Fruit fly (Drosophila melanogaster) whole organism, embryonic: ENCODE measurements around the gene CG7963.
A peak's percentile ranks its signal among the peaks of the same experiment; 100 is the strongest.

ENCODE experiments used
- ATbp ChIP-seq: fragments of 200-800 bp; sonication (Bioruptor generic); optimal IDR thresholded peaks from 2 replicates; lab custom pipeline; 2017; ENCODE audit warnings: missing biosample characterization, mild to moderate bottlenecking, missing genetic modification characterization, missing genetic modification reagents
- Adf1 ChIP-seq: fragments of 200-800 bp; sonication (Bioruptor generic); IDR thresholded peaks from 2 replicates; pipeline ENCODE4 v1.3.6; 2022; ENCODE audit warnings: missing biosample characterization, missing genetic modification characterization
- Asciz ChIP-seq: fragments of 200-800 bp; sonication (Bioruptor generic); optimal IDR thresholded peaks from 2 replicates; lab custom pipeline; 2017; ENCODE audit warnings: missing biosample characterization, mild to moderate bottlenecking, missing genetic modification characterization, missing genetic modification reagents
- Atf-2 ChIP-seq: fragments of 200-800 bp; sonication (Bioruptor generic); optimal IDR thresholded peaks from 2 replicates; lab custom pipeline; 2016; ENCODE audit warnings: missing biosample characterization, missing genetic modification characterization
- Awh ChIP-seq: fragments of 200-800 bp; sonication (Bioruptor generic); IDR thresholded peaks from 2 replicates; pipeline ENCODE4, ENCODE4 v1.3.6; 2022; ENCODE audit warnings: missing biosample characterization, missing genetic modification characterization
- CG10366 ChIP-seq: fragments of 200-800 bp; sonication (Bioruptor generic); IDR thresholded peaks from 2 replicates; pipeline ENCODE4 v1.3.6; 2022; ENCODE audit warnings: missing biosample characterization, missing genetic modification characterization
- CG11504 ChIP-seq: fragments of 200-800 bp; sonication (Bioruptor generic); optimal IDR thresholded peaks from 3 replicates; lab custom pipeline; 2019; ENCODE audit warnings: missing biosample characterization, mild to moderate bottlenecking, missing genetic modification characterization, moderate library complexity
- CG12219 ChIP-seq: fragments of 200-800 bp; sonication (Bioruptor generic); optimal IDR thresholded peaks from 3 replicates; lab custom pipeline; 2018; ENCODE audit warnings: missing biosample characterization, mild to moderate bottlenecking, missing genetic modification characterization
- CG13287 ChIP-seq: fragments of 200-800 bp; sonication (Bioruptor generic); IDR thresholded peaks from 2 replicates; pipeline ENCODE4 v1.3.6; 2022; ENCODE audit warnings: missing biosample characterization, missing genetic modification characterization; ENCODE audit not compliant: partially characterized antibody
- CG14050 ChIP-seq: fragments of 200-800 bp; sonication (Bioruptor generic); IDR thresholded peaks from 3 replicates; pipeline ENCODE4 v1.3.6; 2022; ENCODE audit warnings: missing biosample characterization, missing genetic modification characterization
- CG14441 ChIP-seq: fragments of 200-800 bp; sonication (Bioruptor generic); IDR thresholded peaks from 2 replicates; pipeline ENCODE4 v1.3.6; 2022; ENCODE audit warnings: missing biosample characterization, missing genetic modification characterization
- CG17186 ChIP-seq: fragments of 200-800 bp; sonication (Bioruptor generic); optimal IDR thresholded peaks from 3 replicates; lab custom pipeline; 2017; ENCODE audit warnings: missing biosample characterization, missing genetic modification reagents, missing genetic modification characterization
- CG17829 ChIP-seq: fragments of 200-800 bp; optimal IDR thresholded peaks from 2 replicates; lab custom pipeline; 2019; ENCODE audit warnings: missing biosample characterization, mild to moderate bottlenecking, missing genetic modification characterization, moderate library complexity
- CG17912 ChIP-seq: fragments of 200-800 bp; sonication (Bioruptor generic); optimal IDR thresholded peaks from 2 replicates; lab custom pipeline; 2018; ENCODE audit warnings: missing biosample characterization, mild to moderate bottlenecking, missing genetic modification characterization
- CG3065 ChIP-seq: fragments of 200-800 bp; sonication (Bioruptor generic); optimal IDR thresholded peaks from 2 replicates; lab custom pipeline; 2016; ENCODE audit warnings: missing biosample characterization, missing genetic modification characterization
- CG3281 ChIP-seq: fragments of 200-800 bp; sonication (Bioruptor generic); optimal IDR thresholded peaks from 3 replicates; lab custom pipeline; 2017; ENCODE audit warnings: missing biosample characterization, mild to moderate bottlenecking, missing genetic modification characterization
- CG7839 ChIP-seq: fragments of 200-800 bp; sonication (Bioruptor generic); optimal IDR thresholded peaks from 3 replicates; lab custom pipeline; 2018; ENCODE audit warnings: missing biosample characterization, mild to moderate bottlenecking, missing genetic modification characterization, moderate library complexity
- CG8359 ChIP-seq: fragments of 200-800 bp; sonication (Bioruptor generic); optimal IDR thresholded peaks from 2 replicates; lab custom pipeline; 2017; ENCODE audit warnings: missing biosample characterization, mild to moderate bottlenecking, missing genetic modification characterization, borderline replicate concordance
- CG8765 ChIP-seq: fragments of 200-800 bp; sonication (Bioruptor generic); IDR thresholded peaks from 2 replicates; pipeline ENCODE4 v1.3.6; 2022; ENCODE audit warnings: missing biosample characterization, missing genetic modification characterization
- CG8944 ChIP-seq: fragments of 200-800 bp; sonication (Bioruptor generic); optimal IDR thresholded peaks from 3 replicates; lab custom pipeline; 2016; ENCODE audit warnings: missing biosample characterization, missing genetic modification characterization
- CG9932 ChIP-seq: fragments of 200-800 bp; sonication (Bioruptor generic); IDR thresholded peaks from 2 replicates; pipeline ENCODE4 v1.3.6; 2022; ENCODE audit warnings: missing biosample characterization, missing genetic modification characterization
- Hr51 ChIP-seq, 2 experiments: fragments of 200-800 bp; sonication (Bioruptor generic); optimal IDR thresholded peaks; 2 replicates in 1 of 2; 3 replicates in 1 of 2; lab custom pipeline; 2016 to 2018; ENCODE audit warnings: missing biosample characterization in 2 of 2, missing genetic modification characterization in 2 of 2, mild to moderate bottlenecking in 1 of 2, moderate library complexity in 1 of 2
- MESR4 ChIP-seq: fragments of 200-800 bp; sonication (Bioruptor generic); optimal IDR thresholded peaks from 2 replicates; lab custom pipeline; 2018; ENCODE audit warnings: missing biosample characterization, mild to moderate bottlenecking, missing genetic modification characterization, moderate library complexity
- Mad ChIP-seq: fragments of 200-800 bp; sonication (Bioruptor generic); optimal IDR thresholded peaks from 2 replicates; lab custom pipeline; 2016; ENCODE audit warnings: missing biosample characterization, missing genetic modification characterization
- NK7.1 ChIP-seq: fragments of 200-800 bp; sonication (Bioruptor generic); optimal IDR thresholded peaks from 3 replicates; lab custom pipeline; 2016; ENCODE audit warnings: missing biosample characterization, missing genetic modification characterization
- Ptx1 ChIP-seq: fragments of 200-800 bp; sonication (Bioruptor generic); IDR thresholded peaks from 2 replicates; pipeline ENCODE4 v1.3.6; 2022; ENCODE audit warnings: missing biosample characterization, missing genetic modification characterization
- Sox102F ChIP-seq: fragments of 200-800 bp; sonication (Bioruptor generic); optimal IDR thresholded peaks from 2 replicates; lab custom pipeline; 2018; ENCODE audit warnings: missing biosample characterization, mild to moderate bottlenecking, missing genetic modification characterization, moderate library complexity
- Ssrp ChIP-seq: fragments of 200-800 bp; sonication (Bioruptor generic); optimal IDR thresholded peaks from 2 replicates; lab custom pipeline; 2018; ENCODE audit warnings: missing biosample characterization, mild to moderate bottlenecking, missing genetic modification characterization, moderate library complexity
- Taf1 ChIP-seq: fragments of 200-800 bp; sonication (Bioruptor generic); IDR thresholded peaks from 2 replicates; pipeline ENCODE4 v1.3.6; 2022; ENCODE audit warnings: missing biosample characterization, missing genetic modification characterization
- Xbp1 ChIP-seq: fragments of 200-800 bp; sonication (Bioruptor generic); optimal IDR thresholded peaks from 3 replicates; lab custom pipeline; 2016; ENCODE audit warnings: missing biosample characterization, mild to moderate bottlenecking, missing genetic modification characterization
- ap ChIP-seq: fragments of 200-800 bp; sonication (Bioruptor generic); IDR thresholded peaks from 2 replicates; pipeline ENCODE4 v1.3.6; 2022; ENCODE audit warnings: missing biosample characterization, missing genetic modification characterization
- cas ChIP-seq: fragments of 200-800 bp; sonication (Bioruptor generic); IDR thresholded peaks from 2 replicates; pipeline ENCODE4 v1.3.6; 2022; ENCODE audit warnings: missing biosample characterization, missing genetic modification characterization
- dimm ChIP-seq: fragments of 200-800 bp; sonication (Bioruptor generic); IDR thresholded peaks from 2 replicates; pipeline ENCODE4 v1.3.6; 2022; ENCODE audit warnings: missing biosample characterization, missing genetic modification characterization
- dmrt11E ChIP-seq: fragments of 200-800 bp; sonication (Bioruptor generic); optimal IDR thresholded peaks from 3 replicates; lab custom pipeline; 2018; ENCODE audit warnings: missing biosample characterization, mild to moderate bottlenecking, missing genetic modification characterization, moderate library complexity
- dmrt99B ChIP-seq: fragments of 200-800 bp; sonication (Bioruptor generic); optimal IDR thresholded peaks from 2 replicates; lab custom pipeline; 2018; ENCODE audit warnings: missing biosample characterization, mild to moderate bottlenecking, missing genetic modification characterization, moderate library complexity
- emc ChIP-seq: fragments of 200-800 bp; sonication (Bioruptor generic); optimal IDR thresholded peaks from 2 replicates; lab custom pipeline; 2016; ENCODE audit warnings: missing biosample characterization, missing genetic modification characterization
- esg ChIP-seq: fragments of 200-800 bp; sonication (Bioruptor generic); conservative IDR thresholded peaks from 2 replicates; pipeline ENCODE4 v1.3.6; 2022; ENCODE audit warnings: missing biosample characterization, missing genetic modification characterization
- ken ChIP-seq: fragments of 200-800 bp; sonication (Bioruptor generic); IDR thresholded peaks from 3 replicates; pipeline ENCODE4 v1.3.6; 2022; ENCODE audit warnings: missing biosample characterization, missing genetic modification characterization
- nom ChIP-seq: fragments of 200-800 bp; sonication (Bioruptor generic); optimal IDR thresholded peaks from 2 replicates; lab custom pipeline; 2017; ENCODE audit warnings: missing biosample characterization, missing genetic modification characterization, mild to moderate bottlenecking, moderate library complexity, missing genetic modification reagents
- phol ChIP-seq: fragments of 200-800 bp; sonication (Bioruptor generic); optimal IDR thresholded peaks from 3 replicates; lab custom pipeline; 2018; ENCODE audit warnings: missing biosample characterization, mild to moderate bottlenecking, missing genetic modification characterization, moderate library complexity
- repo ChIP-seq: fragments of 200-800 bp; sonication (Bioruptor generic); optimal IDR thresholded peaks from 2 replicates; lab custom pipeline; 2016; ENCODE audit warnings: missing biosample characterization, missing genetic modification characterization
- ro ChIP-seq: fragments of 200-800 bp; sonication (Bioruptor generic); IDR thresholded peaks from 2 replicates; pipeline ENCODE4 v1.3.6; 2022; ENCODE audit warnings: missing biosample characterization, missing genetic modification characterization
- sisA ChIP-seq: fragments of 200-800 bp; sonication (Bioruptor generic); IDR thresholded peaks from 2 replicates; pipeline ENCODE4 v1.3.6; 2022; ENCODE audit warnings: missing biosample characterization, missing genetic modification characterization
- slou ChIP-seq: fragments of 200-800 bp; sonication (Bioruptor generic); optimal IDR thresholded peaks from 3 replicates; lab custom pipeline; 2016; ENCODE audit warnings: missing biosample characterization, missing genetic modification characterization
- sna ChIP-seq: fragments of 200-800 bp; sonication (Bioruptor generic); IDR thresholded peaks from 2 replicates; pipeline ENCODE4 v1.3.6; 2022; ENCODE audit warnings: missing biosample characterization, missing genetic modification characterization; ENCODE audit not compliant: partially characterized antibody
- sob ChIP-seq: fragments of 200-800 bp; sonication (Bioruptor generic); IDR thresholded peaks from 2 replicates; pipeline ENCODE4 v1.3.6; 2022; ENCODE audit warnings: missing biosample characterization, missing genetic modification characterization
- stc ChIP-seq: fragments of 200-800 bp; sonication (Bioruptor generic); IDR thresholded peaks from 2 replicates; pipeline ENCODE4 v1.3.6; 2022; ENCODE audit warnings: missing biosample characterization, missing genetic modification characterization
- tap ChIP-seq: fragments of 200-800 bp; optimal IDR thresholded peaks from 3 replicates; lab custom pipeline; 2019; ENCODE audit warnings: missing biosample characterization, mild to moderate bottlenecking, missing genetic modification characterization, moderate library complexity
- wor ChIP-seq: fragments of 200-800 bp; sonication (Bioruptor generic); IDR thresholded peaks from 2 replicates; pipeline ENCODE4 v1.3.6; 2022; ENCODE audit warnings: missing biosample characterization, missing genetic modification characterization
- zen2 ChIP-seq: fragments of 200-800 bp; sonication (Bioruptor generic); IDR thresholded peaks from 3 replicates; pipeline ENCODE4 v1.3.6; 2022; ENCODE audit warnings: missing biosample characterization, missing genetic modification characterization; ENCODE audit not compliant: partially characterized antibody

Gene CG7963

dm6 chr3R:8354969-8355368 lies 7.7 kb upstream of the CG7963 start (continued):
- TF ChIP-seq slou (GFP tag; lab: Kevin White, UChicago), result no peak
- peak; percentile 42 for TF ChIP-seq CG11504 (tag; lab: Kevin White, UChicago)
- TF ChIP-seq tap (tag; lab: Kevin White, UChicago), result peak; percentile 51
- TF ChIP-seq CG17912, result no peak
- TF ChIP-seq CG7839 (tag; lab: Kevin White, UChicago), result peak; percentile 6
- no peak for TF ChIP-seq MESR4
- TF ChIP-seq Xbp1 (GFP tag; lab: Kevin White, UChicago), result peak; percentile 4
- TF ChIP-seq CG14441 (GFP tag; lab: Robert Waterston, UW), result peak; percentile 61
- peak; percentile 64 for TF ChIP-seq Ptx1 (GFP tag; lab: Robert Waterston, UW)
- peak; percentile 47 for TF ChIP-seq Asciz (GFP tag; lab: Kevin White, UChicago)
- TF ChIP-seq Atf-2 (GFP tag; lab: Kevin White, UChicago), result no peak
- peak; percentile 2 for TF ChIP-seq CG17829
- peak; percentile 49 for TF ChIP-seq Ssrp (tag; lab: Kevin White, UChicago)
- TF ChIP-seq nom (GFP tag; lab: Kevin White, UChicago), result peak; percentile 51
- TF ChIP-seq Sox102F (GFP tag; lab: Kevin White, UChicago), result peak; percentile 74
- no peak for TF ChIP-seq zen2 (GFP tag; lab: Robert Waterston, UW)
- peak; percentile 38 for TF ChIP-seq phol (tag; lab: Kevin White, UChicago)
- peak; percentile 57 for TF ChIP-seq esg
- TF ChIP-seq sisA (GFP tag; lab: Robert Waterston, UW), result peak; percentile 41; the same call in 1 of the 2 replicates
- 0 out of 3 replicates have a peak, but pooled peaks have one; percentile 20 for TF ChIP-seq ken
- TF ChIP-seq ap (GFP tag; lab: Robert Waterston, UW), result 0 out of 2 replicates have a peak, but pooled peaks have one; percentile 5
- TF ChIP-seq dmrt99B (tag; lab: Kevin White, UChicago), result peak; percentile 73
- TF ChIP-seq ATbp (GFP tag; lab: Kevin White, UChicago), result peak; percentile 5
- peak in 1 of 2 experiments; percentile 73 for TF ChIP-seq Hr51 (GFP tag; optimal IDR thresholded peaks at IDR 0.05; lab: Kevin White, UChicago)
- TF ChIP-seq CG9932 (GFP tag; lab: Robert Waterston, UW), result no peak
- TF ChIP-seq stc (GFP tag; lab: Robert Waterston, UW), result peak; percentile 59
- peak; percentile 36; the same call in 1 of the 2 replicates for TF ChIP-seq CG10366 (GFP tag; lab: Robert Waterston, UW)

DNA sequence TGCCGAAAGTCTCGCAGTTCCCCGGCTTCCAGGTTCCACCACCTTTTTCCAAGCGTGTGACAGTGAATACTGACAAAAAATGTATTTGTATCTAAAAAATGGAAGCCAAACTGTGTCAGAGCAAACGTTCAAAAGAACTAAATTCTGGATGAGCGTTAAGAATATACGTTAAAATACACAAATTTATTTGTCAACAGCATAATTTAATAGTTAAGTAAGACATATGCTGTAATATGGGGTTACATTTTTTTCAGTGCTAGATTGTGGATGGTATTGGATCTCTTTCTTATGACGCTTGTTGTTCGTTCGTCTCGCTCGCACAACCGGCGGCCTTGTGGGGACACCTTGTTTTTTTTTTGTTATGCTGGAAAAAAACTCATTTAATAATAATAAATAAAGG lies 7.0 kb upstream of the CG7963 start:
- TF ChIP-seq cas (GFP tag; lab: Robert Waterston, UW) (peak; percentile 90), Adf1 (peak; percentile 86), Awh (GFP tag; lab: Robert Waterston, UW) (peak; percentile 90), Taf1 (GFP tag; lab: Robert Waterston, UW) (peak; percentile 94), repo (GFP tag; lab: Kevin White, UChicago) (peak; percentile 96), stc (GFP tag; lab: Robert Waterston, UW) (peak; percentile 95), CG8765 (GFP tag; lab: Robert Waterston, UW) (peak; percentile 41; the same call in 1 of the 2 replicates), CG3281 (GFP tag; lab: Kevin White, UChicago) (peak; percentile 96), dimm (GFP tag; lab: Robert Waterston, UW) (peak; percentile 81), Mad (GFP tag; lab: Kevin White, UChicago) (peak; percentile 86), CG12219 (GFP tag; lab: Kevin White, UChicago) (peak; percentile 94), CG13287 (no peak), CG8944 (GFP tag; lab: Kevin White, UChicago) (peak; percentile 96), wor (GFP tag; lab: Robert Waterston, UW) (peak; percentile 81), sna (GFP tag; lab: Robert Waterston, UW) (no peak), CG17186 (peak; percentile 29), ro (GFP tag; lab: Robert Waterston, UW) (peak; percentile 80), dmrt11E (peak; percentile 57), emc (GFP tag; lab: Kevin White, UChicago) (peak; percentile 93), CG3065 (GFP tag; lab: Kevin White, UChicago) (peak; percentile 75), NK7.1 (peak; percentile 97), CG14050 (peak; percentile 91), sob (GFP tag; lab: Robert Waterston, UW) (peak; percentile 97), CG8359 (peak; percentile 51)
